Fruit fly (Drosophila melanogaster) ovary, adult (tissue): ENCODE results near the gene fit.
A peak's percentile ranks its signal among the peaks of the same experiment; 100 is the strongest.

ENCODE experiments used
- CG17801 ChIP-seq: fragments of 200-800 bp; optimal IDR thresholded peaks from 2 replicates; lab custom pipeline; 2019; ENCODE audit warnings: missing biosample characterization, mild to moderate bottlenecking, missing genetic modification characterization, moderate library complexity; ENCODE audit not compliant: partially characterized antibody

Gene fit

dm6 chr3R:21874982-21875466, 9.2 kb downstream of the fit start, which contains the start of gene CG6656:
Gene CG6656, plus strand, starts transcription at chr3R:21875293.
- peak; percentile 53 for TF ChIP-seq CG17801 (GFP tag; lab: Kevin White, UChicago)

- TF ChIP-seq CG17801 (GFP tag; lab: Kevin White, UChicago) = no peak
Measured at dm6 chr3R:21873439-21873838, 10.8 kb downstream of the fit start, which contains the start of gene CG31178. Gene CG31178, plus strand, starts transcription at chr3R:21873739.

dm6 chr3R:21871348-21871940, 12.8 kb downstream of the fit start:
- no peak for TF ChIP-seq CG17801 (GFP tag; lab: Kevin White, UChicago)

dm6 chr3R:21870158-21870971, 13.9 kb downstream of the fit start, which contains the start of gene CG31431:
Gene CG31431, plus strand, starts transcription at chr3R:21870681.
- TF ChIP-seq CG17801 (GFP tag; lab: Kevin White, UChicago) = peak; percentile 97

dm6 chr3R:21869464-21870100, 14.7 kb downstream of the fit start, which contains the start of gene CG31174:
Gene CG31174, minus strand, starts transcription at chr3R:21869514.
- TF ChIP-seq CG17801 (GFP tag; lab: Kevin White, UChicago) = no peak

dm6 chr3R:21867819-21868218, 16.4 kb downstream of the fit start, which contains the start of the genes CG6569 and Cby:
Gene CG6569, minus strand, starts transcription at chr3R:21867919.
Gene Cby, plus strand, starts transcription at chr3R:21868003.
- TF ChIP-seq CG17801 (GFP tag; lab: Kevin White, UChicago) = no peak

- no peak for TF ChIP-seq CG17801 (GFP tag; lab: Kevin White, UChicago)
Measured at dm6 chr3R:21864992-21865391, 19.3 kb downstream of the fit start, which contains the start of gene lsn. Gene lsn, plus strand, starts transcription at chr3R:21865168.

dm6 chr3R:21864484-21864883, 19.8 kb downstream of the fit start:
- no peak for TF ChIP-seq CG17801 (GFP tag; lab: Kevin White, UChicago)

dm6 chr3R:21863817-21864384, 20.4 kb downstream of the fit start:
- TF ChIP-seq CG17801 (GFP tag; lab: Kevin White, UChicago) = no peak

- TF ChIP-seq CG17801 (GFP tag; lab: Kevin White, UChicago) = no peak
Measured at dm6 chr3R:21862868-21863267, 21.4 kb downstream of the fit start.

- TF ChIP-seq CG17801 (GFP tag; lab: Kevin White, UChicago) = no peak
Measured at dm6 chr3R:21862137-21862850, 22.0 kb downstream of the fit start.

dm6 chr3R:21859509-21859908, 24.7 kb downstream of the fit start:
- TF ChIP-seq CG17801 (GFP tag; lab: Kevin White, UChicago) = no peak

- TF ChIP-seq CG17801 (GFP tag; lab: Kevin White, UChicago) = no peak
Measured at dm6 chr3R:21858290-21858875, 25.9 kb downstream of the fit start.

dm6 chr3R:21857509-21857908, 26.7 kb downstream of the fit start:
- TF ChIP-seq CG17801 (GFP tag; lab: Kevin White, UChicago) = no peak
